Worm (Caenorhabditis elegans) whole organism, L1 larva: ENCODE data around the gene cyp-32B1.

Experiments
- skn-1 ChIP-seq: fragments of 150-350 bp; optimal IDR thresholded peaks from 2 replicates; lab custom pipeline; 2014; ENCODE audit warnings: missing biosample characterization, missing genetic modification characterization
- sup-37 ChIP-seq: fragments of 200-800 bp; sonication (Bioruptor generic); optimal IDR thresholded peaks from 2 replicates; lab custom pipeline; 2018; ENCODE audit warnings: mild to moderate bottlenecking, missing genetic modification characterization, missing compliant biosample characterization

- no peak for TF ChIP-seq sup-37
- TF ChIP-seq skn-1: no peak
Observed at ce11 chrV:2225130-2225529, 23.9 kb upstream of the cyp-32B1 start, which contains the start of gene nhr-103.
